Worm (Caenorhabditis elegans) whole organism, late embryonic: ENCODE data around the gene srh-11.

Experiments
- C08G9.2 ChIP-seq: sonication (generic microtip); optimal IDR thresholded peaks from 2 replicates; lab custom pipeline; 2016; ENCODE audit warnings: mild to moderate bottlenecking, missing genetic modification characterization, moderate library complexity, missing compliant biosample characterization
- K02D7.2 ChIP-seq: sonication (generic microtip); optimal IDR thresholded peaks from 2 replicates; lab custom pipeline; 2017; ENCODE audit warnings: mild to moderate bottlenecking, missing genetic modification characterization, missing compliant biosample characterization
- K09A11.1 ChIP-seq: sonication (generic microtip); optimal IDR thresholded peaks from 2 replicates; lab custom pipeline; 2017; ENCODE audit warnings: antibody characterized with exemption, mild to moderate bottlenecking, missing genetic modification characterization, missing compliant biosample characterization; ENCODE audit not compliant: insufficient read depth
- Y22D7AL.16 ChIP-seq: sonication (generic microtip); optimal IDR thresholded peaks from 2 replicates; lab custom pipeline; 2016; ENCODE audit warnings: missing genetic modification characterization, missing compliant biosample characterization
- ahr-1 ChIP-seq: sonication (generic microtip); optimal IDR thresholded peaks from 2 replicates; lab custom pipeline; 2016; ENCODE audit warnings: missing genetic modification characterization, missing compliant biosample characterization
- ama-1 ChIP-seq: fragments of 150-350 bp; optimal IDR thresholded peaks from 2 replicates; lab custom pipeline; 2014
- ceh-19 ChIP-seq: fragments of 200-800 bp; sonication (Bioruptor generic); optimal IDR thresholded peaks from 2 replicates; lab custom pipeline; 2018; ENCODE audit warnings: mild to moderate bottlenecking, missing genetic modification characterization, missing compliant biosample characterization
- ceh-2 ChIP-seq: sonication (generic microtip); optimal IDR thresholded peaks from 2 replicates; lab custom pipeline; 2016; ENCODE audit warnings: missing genotype, missing genetic modification characterization, missing compliant biosample characterization
- ceh-24 ChIP-seq: sonication (generic microtip); optimal IDR thresholded peaks from 2 replicates; lab custom pipeline; 2016; ENCODE audit warnings: mild to moderate bottlenecking, missing genetic modification characterization, missing compliant biosample characterization
- ceh-30 ChIP-seq: fragments of 150-350 bp; optimal IDR thresholded peaks from 2 replicates; lab custom pipeline; 2014; ENCODE audit warnings: missing biosample characterization, missing genetic modification characterization
- ceh-31 ChIP-seq: sonication (generic microtip); optimal IDR thresholded peaks from 2 replicates; lab custom pipeline; 2016; ENCODE audit warnings: missing genetic modification characterization, missing compliant biosample characterization
- ceh-34 ChIP-seq: sonication (generic microtip); optimal IDR thresholded peaks from 2 replicates; lab custom pipeline; 2016; ENCODE audit warnings: mild to moderate bottlenecking, missing genetic modification characterization, missing compliant biosample characterization
- ceh-45 ChIP-seq: fragments of 200-800 bp; sonication (Bioruptor generic); IDR thresholded peaks from 2 replicates; pipeline ENCODE4 v1.3.6; 2022; ENCODE audit warnings: missing genetic modification reagents, missing genetic modification characterization, missing compliant biosample characterization
- ceh-48 ChIP-seq: sonication (generic microtip); optimal IDR thresholded peaks from 2 replicates; lab custom pipeline; 2016; ENCODE audit warnings: missing genetic modification characterization, inconsistent platforms, missing compliant biosample characterization
- ceh-6 ChIP-seq: fragments of 200-800 bp; sonication (Bioruptor generic); optimal IDR thresholded peaks from 2 replicates; lab custom pipeline; 2018; ENCODE audit warnings: mild to moderate bottlenecking, missing genetic modification characterization, missing compliant biosample characterization
- ceh-9 ChIP-seq: sonication (generic microtip); optimal IDR thresholded peaks from 2 replicates; lab custom pipeline; 2016; ENCODE audit warnings: mild to moderate bottlenecking, missing genetic modification characterization, inconsistent platforms, missing compliant biosample characterization
- che-1 ChIP-seq: sonication (generic microtip); optimal IDR thresholded peaks from 2 replicates; lab custom pipeline; 2016; ENCODE audit warnings: mild to moderate bottlenecking, missing genetic modification characterization, missing compliant biosample characterization
- dmd-4 ChIP-seq: sonication (generic microtip); optimal IDR thresholded peaks from 2 replicates; lab custom pipeline; 2016; ENCODE audit warnings: borderline replicate concordance, missing genetic modification characterization, missing compliant biosample characterization
- dve-1 ChIP-seq: sonication (generic microtip); optimal IDR thresholded peaks from 2 replicates; lab custom pipeline; 2017; ENCODE audit warnings: antibody characterized with exemption, mild to moderate bottlenecking, missing genetic modification characterization, missing compliant biosample characterization
- elt-2 ChIP-seq: sonication (generic microtip); optimal IDR thresholded peaks from 2 replicates; lab custom pipeline; 2016; ENCODE audit warnings: missing genetic modification reagents, missing genetic modification characterization, missing compliant biosample characterization
- elt-4 ChIP-seq: sonication (generic microtip); optimal IDR thresholded peaks from 2 replicates; lab custom pipeline; 2016; ENCODE audit warnings: missing genetic modification characterization, missing compliant biosample characterization
- ets-4 ChIP-seq: sonication (generic microtip); optimal IDR thresholded peaks from 2 replicates; lab custom pipeline; 2016; ENCODE audit warnings: missing genetic modification characterization, missing compliant biosample characterization
- fax-1 ChIP-seq: sonication (generic microtip); optimal IDR thresholded peaks from 2 replicates; lab custom pipeline; 2016; ENCODE audit warnings: missing genotype, missing genetic modification characterization, missing compliant biosample characterization
- gmeb-2 ChIP-seq: sonication (generic microtip); optimal IDR thresholded peaks from 2 replicates; lab custom pipeline; 2016; ENCODE audit warnings: missing genetic modification characterization, inconsistent platforms, missing compliant biosample characterization
- hlh-13 ChIP-seq: fragments of 200-800 bp; sonication (Bioruptor generic); optimal IDR thresholded peaks from 2 replicates; lab custom pipeline; 2018; ENCODE audit warnings: mild to moderate bottlenecking, missing genetic modification characterization, missing compliant biosample characterization
- hlh-30 ChIP-seq: sonication (generic microtip); optimal IDR thresholded peaks from 2 replicates; lab custom pipeline; 2017; ENCODE audit warnings: antibody characterized with exemption, missing genetic modification characterization, missing compliant biosample characterization; ENCODE audit not compliant: insufficient read depth
- hlh-6 ChIP-seq: sonication (generic microtip); optimal IDR thresholded peaks from 2 replicates; lab custom pipeline; 2016; ENCODE audit warnings: missing genotype, missing genetic modification characterization, missing compliant biosample characterization
- hlh-8 ChIP-seq: sonication (generic microtip); optimal IDR thresholded peaks from 2 replicates; lab custom pipeline; 2016; ENCODE audit warnings: missing genotype, missing genetic modification characterization, missing compliant biosample characterization
- lim-6 ChIP-seq: sonication (generic microtip); optimal IDR thresholded peaks from 2 replicates; lab custom pipeline; 2016; ENCODE audit warnings: missing genetic modification characterization, missing compliant biosample characterization
- lin-11 ChIP-seq: fragments of 200-800 bp; sonication (Bioruptor generic); optimal IDR thresholded peaks from 2 replicates; lab custom pipeline; 2018; ENCODE audit warnings: mild to moderate bottlenecking, missing genetic modification characterization, missing compliant biosample characterization
- mec-3 ChIP-seq: sonication (generic microtip); optimal IDR thresholded peaks from 2 replicates; lab custom pipeline; 2016; ENCODE audit warnings: borderline replicate concordance, missing genetic modification characterization, missing compliant biosample characterization
- nfya-1 ChIP-seq: sonication (generic microtip); optimal IDR thresholded peaks from 2 replicates; lab custom pipeline; 2017; ENCODE audit warnings: missing genetic modification characterization, mild to moderate bottlenecking, missing compliant biosample characterization, antibody characterized with exemption, moderate library complexity
- nhr-232 ChIP-seq: sonication (generic microtip); optimal IDR thresholded peaks from 2 replicates; lab custom pipeline; 2016; ENCODE audit warnings: missing genetic modification characterization, missing compliant biosample characterization
- npax-4 ChIP-seq: sonication (generic microtip); optimal IDR thresholded peaks from 2 replicates; lab custom pipeline; 2016; ENCODE audit warnings: missing genetic modification characterization, missing compliant biosample characterization
- odd-2 ChIP-seq: sonication (generic microtip); optimal IDR thresholded peaks from 2 replicates; lab custom pipeline; 2017; ENCODE audit warnings: antibody characterized with exemption, mild to moderate bottlenecking, missing genetic modification characterization, missing compliant biosample characterization
- pag-3 ChIP-seq: sonication (generic microtip); optimal IDR thresholded peaks from 2 replicates; lab custom pipeline; 2016; ENCODE audit warnings: missing compliant biosample characterization, missing genetic modification characterization, borderline replicate concordance
- pat-9 ChIP-seq: fragments of 200-800 bp; sonication (Bioruptor generic); optimal IDR thresholded peaks from 2 replicates; lab custom pipeline; 2018; ENCODE audit warnings: mild to moderate bottlenecking, missing genetic modification characterization, moderate library complexity, missing compliant biosample characterization
- pha-4 ChIP-seq: fragments of 150-350 bp; optimal IDR thresholded peaks from 2 replicates; lab custom pipeline; 2018; ENCODE audit warnings: missing biosample characterization, missing genetic modification reagents, missing genetic modification characterization
- pqm-1 ChIP-seq: sonication (generic microtip); optimal IDR thresholded peaks from 2 replicates; lab custom pipeline; 2016; ENCODE audit warnings: missing genetic modification characterization, missing compliant biosample characterization
- pros-1 ChIP-seq: fragments of 150-350 bp; optimal IDR thresholded peaks from 2 replicates; lab custom pipeline; 2014; ENCODE audit warnings: missing biosample characterization, missing genetic modification reagents, missing genetic modification characterization
- ref-2 ChIP-seq: sonication (generic microtip); optimal IDR thresholded peaks from 2 replicates; lab custom pipeline; 2016; ENCODE audit warnings: missing genetic modification characterization, missing compliant biosample characterization
- rnt-1 ChIP-seq: sonication (generic microtip); optimal IDR thresholded peaks from 2 replicates; lab custom pipeline; 2016; ENCODE audit warnings: missing genetic modification characterization, missing compliant biosample characterization
- sdc-2 ChIP-seq: sonication (generic microtip); optimal IDR thresholded peaks from 2 replicates; lab custom pipeline; 2016; ENCODE audit warnings: missing genotype, missing genetic modification characterization, missing compliant biosample characterization
- sox-2 ChIP-seq: fragments of 200-800 bp; sonication (Bioruptor generic); IDR thresholded peaks from 2 replicates; pipeline ENCODE4 v1.3.6; 2022; ENCODE audit warnings: missing genetic modification reagents, missing genetic modification characterization, missing compliant biosample characterization
- sox-4 ChIP-seq: sonication (generic microtip); optimal IDR thresholded peaks from 2 replicates; lab custom pipeline; 2017; ENCODE audit warnings: mild to moderate bottlenecking, missing genetic modification characterization, inconsistent platforms, missing compliant biosample characterization
- syd-9 ChIP-seq: sonication (generic microtip); optimal IDR thresholded peaks from 2 replicates; lab custom pipeline; 2016; ENCODE audit warnings: mild to moderate bottlenecking, missing genetic modification characterization, moderate library complexity, missing compliant biosample characterization
- tbx-2 ChIP-seq: sonication (generic microtip); optimal IDR thresholded peaks from 2 replicates; lab custom pipeline; 2016; ENCODE audit warnings: missing genetic modification characterization, missing compliant biosample characterization
- tbx-7 ChIP-seq: sonication (generic microtip); optimal IDR thresholded peaks from 2 replicates; lab custom pipeline; 2016; ENCODE audit warnings: missing genotype, missing genetic modification characterization, missing compliant biosample characterization
- ttx-3 ChIP-seq: sonication (generic microtip); optimal IDR thresholded peaks from 2 replicates; lab custom pipeline; 2016; ENCODE audit warnings: missing genetic modification reagents, missing genetic modification characterization, missing compliant biosample characterization
- unc-86 ChIP-seq: sonication (generic microtip); optimal IDR thresholded peaks from 2 replicates; lab custom pipeline; 2016; ENCODE audit warnings: missing genetic modification characterization, missing compliant biosample characterization
- zip-5 ChIP-seq: sonication (generic microtip); optimal IDR thresholded peaks from 2 replicates; lab custom pipeline; 2016; ENCODE audit warnings: missing genetic modification characterization, missing compliant biosample characterization

The srh-11 gene

ce11 chrX:8318950-8319349 is at the start of gene srh-11:
TSS of gene srh-11 (minus strand) at chrX:8319050.
- no peak for TF ChIP-seq ceh-48
- TF ChIP-seq ama-1 (lab: Kevin White, UChicago), result no peak
- no peak for TF ChIP-seq npax-4
- no peak for TF ChIP-seq hlh-30 (tag; lab: Kevin White, UChicago)
- no peak for TF ChIP-seq che-1 (tag; lab: Kevin White, UChicago)
- no peak for TF ChIP-seq ceh-30 (tag; lab: Kevin White, UChicago)
- TF ChIP-seq tbx-2, result no peak
- no peak for TF ChIP-seq ets-4 (tag; lab: Kevin White, UChicago)
- TF ChIP-seq lin-11 (tag; lab: Kevin White, UChicago), result no peak

- peak; percentile 13 for TF ChIP-seq ceh-2 (tag; lab: Kevin White, UChicago)
- TF ChIP-seq lim-6 (tag; lab: Kevin White, UChicago), result no peak
- TF ChIP-seq hlh-30 (tag; lab: Kevin White, UChicago), result peak; percentile 58
- TF ChIP-seq K09A11.1 (tag; lab: Kevin White, UChicago), result no peak
- no peak for TF ChIP-seq ceh-30 (tag; lab: Kevin White, UChicago)
- no peak for TF ChIP-seq pqm-1 (tag; lab: Kevin White, UChicago)
- TF ChIP-seq ceh-34 (tag; lab: Kevin White, UChicago), result peak; percentile 21
- peak; percentile 7 for TF ChIP-seq ttx-3 (tag; lab: Kevin White, UChicago)
- TF ChIP-seq elt-4 (tag; lab: Kevin White, UChicago), result no peak
- no peak for TF ChIP-seq mec-3 (tag; lab: Kevin White, UChicago)
- TF ChIP-seq ceh-6, result no peak
- no peak for TF ChIP-seq lin-11 (tag; lab: Kevin White, UChicago)
- TF ChIP-seq dve-1 (tag; lab: Kevin White, UChicago), result no peak
- TF ChIP-seq zip-5, result no peak
- no peak for TF ChIP-seq dmd-4
- TF ChIP-seq ets-4 (tag; lab: Kevin White, UChicago), result no peak
- TF ChIP-seq nfya-1, result peak; percentile 70
- no peak for TF ChIP-seq Y22D7AL.16 (tag; lab: Kevin White, UChicago)
- no peak for TF ChIP-seq fax-1 (tag; lab: Kevin White, UChicago)
- peak; percentile 75 for TF ChIP-seq tbx-2
- TF ChIP-seq elt-2, result peak; percentile 70
- TF ChIP-seq hlh-8, result no peak
- TF ChIP-seq sox-2 (GFP tag; lab: Robert Waterston, UW), result no peak
- no peak for TF ChIP-seq che-1 (tag; lab: Kevin White, UChicago)
- no peak for TF ChIP-seq C08G9.2 (tag; lab: Kevin White, UChicago)
- no peak for TF ChIP-seq gmeb-2
- TF ChIP-seq K02D7.2 (tag; lab: Kevin White, UChicago), result no peak
- no peak for TF ChIP-seq hlh-6 (tag; lab: Kevin White, UChicago)
- no peak for TF ChIP-seq nhr-232 (tag; lab: Kevin White, UChicago)
- TF ChIP-seq npax-4, result no peak
- no peak for TF ChIP-seq ahr-1
- no peak for TF ChIP-seq syd-9 (tag; lab: Kevin White, UChicago)
- TF ChIP-seq hlh-13 (GFP tag; lab: Kevin White, UChicago), result no peak
- peak; percentile 58 for TF ChIP-seq ceh-31 (tag; lab: Kevin White, UChicago)
- no peak for TF ChIP-seq sox-4
- no peak for TF ChIP-seq pag-3 (tag; lab: Kevin White, UChicago)
- TF ChIP-seq unc-86, result no peak
- no peak for TF ChIP-seq odd-2 (tag; lab: Kevin White, UChicago)
- peak; percentile 57 for TF ChIP-seq sdc-2 (tag; lab: Kevin White, UChicago)
- no peak for TF ChIP-seq ceh-24
- TF ChIP-seq ceh-9 (tag; lab: Kevin White, UChicago), result no peak
- no peak for TF ChIP-seq tbx-7 (tag; lab: Kevin White, UChicago)
- peak; percentile 59 for TF ChIP-seq ref-2
- TF ChIP-seq pha-4, result no peak
- TF ChIP-seq rnt-1 (tag; lab: Kevin White, UChicago), result no peak
- no peak for TF ChIP-seq pat-9 (tag; lab: Kevin White, UChicago)
- no peak for TF ChIP-seq ceh-19
- no peak for TF ChIP-seq pros-1 (tag; lab: Kevin White, UChicago)
- no peak for TF ChIP-seq ceh-45
Measured at ce11 chrX:8368210-8368609, 49.4 kb upstream of the srh-11 start.
